Worm (Caenorhabditis elegans) whole organism, dauer: Measurements from ENCODE around the gene E02H4.8.

Experiments
- unc-62 ChIP-seq: sonication (generic microtip); optimal IDR thresholded peaks from 2 replicates; lab custom pipeline; 2017; ENCODE audit warnings: missing biosample characterization, missing genetic modification reagents, missing genetic modification characterization

Gene E02H4.8

ce11 chrX:14213314-14213713 lies 50.1 kb downstream of the E02H4.8 start:
- no peak for TF ChIP-seq unc-62 (GFP tag; lab: Kevin White, UChicago)
